Worm (Caenorhabditis elegans) whole organism, mixed stage, embryonic: ENCODE data around the gene K08C7.7.

ENCODE experiments used
- M03D4.4 ChIP-seq: sonication (generic microtip); optimal IDR thresholded peaks from 2 replicates; lab custom pipeline; 2017; ENCODE audit warnings: mild to moderate bottlenecking, missing genetic modification characterization, missing compliant biosample characterization
- bed-3 ChIP-seq: fragments of 200-800 bp; sonication (Bioruptor generic); optimal IDR thresholded peaks from 3 replicates; lab custom pipeline; 2018; ENCODE audit warnings: mild to moderate bottlenecking, missing genetic modification characterization, moderate library complexity, missing compliant biosample characterization
- blmp-1 ChIP-seq: fragments of 150-350 bp; optimal IDR thresholded peaks from 2 replicates; lab custom pipeline; 2014; ENCODE audit warnings: missing biosample characterization, missing genetic modification characterization
- ceh-39 ChIP-seq: fragments of 150-350 bp; optimal IDR thresholded peaks from 2 replicates; lab custom pipeline; 2014; ENCODE audit warnings: missing biosample characterization, missing genetic modification characterization
- ceh-43 ChIP-seq: fragments of 200-800 bp; sonication (Bioruptor generic); optimal IDR thresholded peaks from 2 replicates; lab custom pipeline; 2018; ENCODE audit warnings: mild to moderate bottlenecking, missing genetic modification characterization, moderate library complexity, missing compliant biosample characterization
- ceh-83 ChIP-seq: fragments of 200-800 bp; sonication (Bioruptor generic); optimal IDR thresholded peaks from 2 replicates; lab custom pipeline; 2018; ENCODE audit warnings: mild to moderate bottlenecking, missing genetic modification characterization, missing compliant biosample characterization
- ces-1 ChIP-seq: fragments of 150-350 bp; optimal IDR thresholded peaks from 2 replicates; lab custom pipeline; 2014; ENCODE audit warnings: missing biosample characterization, missing genetic modification reagents, missing genetic modification characterization
- cnd-1 ChIP-seq: fragments of 200-800 bp; sonication (Bioruptor generic); optimal IDR thresholded peaks from 2 replicates; lab custom pipeline; 2018; ENCODE audit warnings: mild to moderate bottlenecking, missing genetic modification characterization, missing compliant biosample characterization
- drap-1 ChIP-seq: fragments of 200-800 bp; sonication (Bioruptor generic); optimal IDR thresholded peaks from 3 replicates; lab custom pipeline; 2018; ENCODE audit warnings: mild to moderate bottlenecking, missing genetic modification characterization, missing compliant biosample characterization
- elt-1 ChIP-seq: sonication (generic microtip); optimal IDR thresholded peaks from 2 replicates; lab custom pipeline; 2017; ENCODE audit warnings: missing genetic modification characterization, mild to moderate bottlenecking, missing compliant biosample characterization, antibody characterized with exemption, moderate library complexity, borderline replicate concordance; ENCODE audit not compliant: insufficient read depth
- elt-3 ChIP-seq: fragments of 150-350 bp; optimal IDR thresholded peaks from 2 replicates; lab custom pipeline; 2014; ENCODE audit warnings: missing biosample characterization, missing genetic modification characterization
- flh-1 ChIP-seq: fragments of 200-800 bp; sonication (Bioruptor generic); optimal IDR thresholded peaks from 2 replicates; lab custom pipeline; 2018; ENCODE audit warnings: mild to moderate bottlenecking, missing genetic modification characterization, moderate library complexity, missing compliant biosample characterization
- ham-2 ChIP-seq: fragments of 200-800 bp; sonication (Bioruptor generic); optimal IDR thresholded peaks from 2 replicates; lab custom pipeline; 2018; ENCODE audit warnings: mild to moderate bottlenecking, missing genetic modification characterization, missing compliant biosample characterization
- hlh-1 ChIP-seq: fragments of 150-350 bp; optimal IDR thresholded peaks from 2 replicates; lab custom pipeline; 2014; ENCODE audit warnings: missing biosample characterization, missing genetic modification reagents, missing genetic modification characterization
- lin-13 ChIP-seq: fragments of 150-350 bp; optimal IDR thresholded peaks from 2 replicates; lab custom pipeline; 2014; ENCODE audit warnings: missing biosample characterization, missing genetic modification characterization
- lin-32 ChIP-seq: fragments of 200-800 bp; sonication (Bioruptor generic); optimal IDR thresholded peaks from 2 replicates; lab custom pipeline; 2018; ENCODE audit warnings: mild to moderate bottlenecking, missing genetic modification characterization, missing compliant biosample characterization
- lsy-2 ChIP-seq: fragments of 150-350 bp; optimal IDR thresholded peaks from 2 replicates; lab custom pipeline; 2014; ENCODE audit warnings: missing biosample characterization, missing genetic modification characterization
- mab-5 ChIP-seq: fragments of 150-350 bp; optimal IDR thresholded peaks from 2 replicates; lab custom pipeline; 2014; ENCODE audit warnings: missing biosample characterization, missing genetic modification characterization
- mep-1 ChIP-seq: fragments of 150-350 bp; optimal IDR thresholded peaks from 2 replicates; lab custom pipeline; 2017; ENCODE audit warnings: missing biosample characterization, missing genetic modification reagents, missing genetic modification characterization, inconsistent platforms
- mls-2 ChIP-seq: sonication (generic microtip); optimal IDR thresholded peaks from 2 replicates; lab custom pipeline; 2016; ENCODE audit warnings: mild to moderate bottlenecking, missing genetic modification characterization, moderate library complexity, missing compliant biosample characterization
- nhr-12 ChIP-seq: fragments of 150-350 bp; optimal IDR thresholded peaks from 2 replicates; lab custom pipeline; 2014; ENCODE audit warnings: missing biosample characterization, missing genetic modification characterization
- nhr-2 ChIP-seq: fragments of 150-350 bp; optimal IDR thresholded peaks from 2 replicates; lab custom pipeline; 2014; ENCODE audit warnings: missing biosample characterization, missing genetic modification characterization
- nhr-237 ChIP-seq: fragments of 150-350 bp; optimal IDR thresholded peaks from 2 replicates; lab custom pipeline; 2014; ENCODE audit warnings: missing biosample characterization, missing genetic modification characterization
- nhr-28 ChIP-seq: fragments of 150-350 bp; optimal IDR thresholded peaks from 2 replicates; lab custom pipeline; 2014; ENCODE audit warnings: missing biosample characterization, missing genetic modification characterization
- pha-4 ChIP-seq: fragments of 150-350 bp; optimal IDR thresholded peaks from 2 replicates; lab custom pipeline; 2018; ENCODE audit warnings: missing biosample characterization, missing genetic modification reagents, missing genetic modification characterization
- sem-2 ChIP-seq: fragments of 200-800 bp; sonication (Bioruptor generic); optimal IDR thresholded peaks from 2 replicates; lab custom pipeline; 2018; ENCODE audit warnings: mild to moderate bottlenecking, missing genetic modification characterization, missing compliant biosample characterization
- snpc-4 ChIP-seq: fragments of 150-350 bp; optimal IDR thresholded peaks from 2 replicates; lab custom pipeline; 2014; ENCODE audit warnings: missing biosample characterization, missing genetic modification characterization
- sptf-1 ChIP-seq: sonication (generic microtip); optimal IDR thresholded peaks from 2 replicates; lab custom pipeline; 2017; ENCODE audit warnings: mild to moderate bottlenecking, missing genetic modification characterization, moderate library complexity, missing compliant biosample characterization
- tbx-8 ChIP-seq: fragments of 200-800 bp; sonication (Bioruptor generic); optimal IDR thresholded peaks from 2 replicates; lab custom pipeline; 2018; ENCODE audit warnings: mild to moderate bottlenecking, missing genetic modification characterization, moderate library complexity, missing compliant biosample characterization
- unc-120 ChIP-seq: sonication (generic microtip); optimal IDR thresholded peaks from 2 replicates; lab custom pipeline; 2017; ENCODE audit warnings: missing genetic modification characterization, missing compliant biosample characterization; ENCODE audit not compliant: poor library complexity, severe bottlenecking
- unc-39 ChIP-seq: fragments of 150-350 bp; optimal IDR thresholded peaks from 2 replicates; lab custom pipeline; 2014; ENCODE audit warnings: missing biosample characterization, missing genetic modification characterization
- zip-8 ChIP-seq: fragments of 150-350 bp; optimal IDR thresholded peaks from 2 replicates; lab custom pipeline; 2014; ENCODE audit warnings: missing biosample characterization, missing genetic modification characterization
- ztf-11 ChIP-seq: fragments of 150-350 bp; optimal IDR thresholded peaks from 2 replicates; lab custom pipeline; 2014; ENCODE audit warnings: missing biosample characterization, missing genetic modification characterization

The K08C7.7 gene

ce11 chrIV:10690139-10690538, 25.9 kb downstream of the K08C7.7 start, which contains the start of gene R102.8:
TSS of gene R102.8 (minus strand) at chrIV:10690239.
- TF ChIP-seq sptf-1 (no peak), nhr-28 (no peak), mep-1 (no peak), ceh-43 (GFP tag; lab: Kevin White, UChicago) (no peak)

- TF ChIP-seq ceh-43 (GFP tag; lab: Kevin White, UChicago) (no peak), ceh-39 (tag; lab: Kevin White, UChicago) (no peak), mep-1 (no peak), drap-1 (GFP tag; lab: Kevin White, UChicago) (no peak), flh-1 (GFP tag; lab: Kevin White, UChicago) (no peak), nhr-28 (no peak), cnd-1 (tag; lab: Kevin White, UChicago) (no peak), mls-2 (tag; lab: Kevin White, UChicago) (no peak), unc-39 (tag; lab: Kevin White, UChicago) (no peak), lin-32 (no peak), elt-3 (no peak), M03D4.4 (tag; lab: Kevin White, UChicago) (no peak), nhr-2 (tag; lab: Kevin White, UChicago) (no peak), nhr-237 (tag; lab: Kevin White, UChicago) (no peak), lin-13 (no peak), zip-8 (tag; lab: Kevin White, UChicago) (no peak), unc-120 (tag; lab: Kevin White, UChicago) (no peak), ces-1 (GFP tag; lab: Kevin White, UChicago) (no peak)
Measured at ce11 chrIV:10695203-10695602, 31.0 kb downstream of the K08C7.7 start, which contains the start of gene R102.4. TSS of gene R102.4 (minus strand) at chrIV:10695303.

ce11 chrIV:10697022-10697979, 33.1 kb downstream of the K08C7.7 start, which contains the start of gene allo-1:
TSS of gene allo-1 (minus strand) at chrIV:10697072.
- TF ChIP-seq ceh-83 (no peak), elt-1 (tag; lab: Kevin White, UChicago) (no peak), mep-1 (no peak), sptf-1 (no peak), lsy-2 (peak; percentile 10), lin-13 (no peak), hlh-1 (peak; percentile 95)

ce11 chrIV:10698486-10698885, 34.3 kb downstream of the K08C7.7 start:
- TF ChIP-seq blmp-1 (tag; lab: Kevin White, UChicago) = no peak

- TF ChIP-seq ces-1 (GFP tag; lab: Kevin White, UChicago) (no peak), mep-1 (no peak), elt-3 (no peak), sptf-1 (no peak), hlh-1 (no peak), ceh-83 (no peak), unc-39 (tag; lab: Kevin White, UChicago) (no peak), sem-2 (GFP tag; lab: Kevin White, UChicago) (no peak), tbx-8 (no peak), unc-120 (tag; lab: Kevin White, UChicago) (no peak), nhr-12 (tag; lab: Kevin White, UChicago) (no peak), pha-4 (tag; lab: Kevin White, UChicago) (no peak), zip-8 (tag; lab: Kevin White, UChicago) (no peak), M03D4.4 (tag; lab: Kevin White, UChicago) (no peak), ztf-11 (tag; lab: Kevin White, UChicago) (no peak), lin-13 (no peak)
Measured at ce11 chrIV:10699000-10699399, 34.8 kb downstream of the K08C7.7 start.

- TF ChIP-seq sptf-1 = no peak
- TF ChIP-seq hlh-1 = no peak
- no peak for TF ChIP-seq snpc-4
- TF ChIP-seq ham-2 (GFP tag; lab: Kevin White, UChicago) = no peak
- TF ChIP-seq drap-1 (GFP tag; lab: Kevin White, UChicago) = no peak
- TF ChIP-seq nhr-28 = no peak
- TF ChIP-seq elt-3 = no peak
- no peak for TF ChIP-seq blmp-1 (tag; lab: Kevin White, UChicago)
- TF ChIP-seq mab-5 = no peak
- TF ChIP-seq nhr-2 (tag; lab: Kevin White, UChicago) = no peak
- no peak for TF ChIP-seq ztf-11 (tag; lab: Kevin White, UChicago)
- no peak for TF ChIP-seq sem-2 (GFP tag; lab: Kevin White, UChicago)
- no peak for TF ChIP-seq lin-13
- no peak for TF ChIP-seq flh-1 (GFP tag; lab: Kevin White, UChicago)
- no peak for TF ChIP-seq pha-4 (tag; lab: Kevin White, UChicago)
- TF ChIP-seq unc-39 (tag; lab: Kevin White, UChicago) = no peak
- no peak for TF ChIP-seq bed-3 (GFP tag; lab: Kevin White, UChicago)
- no peak for TF ChIP-seq zip-8 (tag; lab: Kevin White, UChicago)
Measured at ce11 chrIV:10699660-10700059, 35.4 kb downstream of the K08C7.7 start, which contains the start of gene R102.11. TSS of gene R102.11 (minus strand) at chrIV:10699760.
